Worm (Caenorhabditis elegans) whole organism, early embryonic: ENCODE data around the gene nmad-1.

Experiments used
- B0310.2 ChIP-seq: sonication (generic microtip); optimal IDR thresholded peaks from 2 replicates; lab custom pipeline; 2016; ENCODE audit warnings: mild to moderate bottlenecking, missing genetic modification characterization, missing compliant biosample characterization
- F13C5.2 ChIP-seq: sonication (generic microtip); optimal IDR thresholded peaks from 2 replicates; lab custom pipeline; 2017; ENCODE audit warnings: mild to moderate bottlenecking, missing genetic modification characterization, inconsistent platforms, missing compliant biosample characterization
- aly-1 ChIP-seq: sonication (generic microtip); optimal IDR thresholded peaks from 2 replicates; lab custom pipeline; 2016; ENCODE audit warnings: missing genetic modification characterization, missing compliant biosample characterization
- ama-1 ChIP-seq: fragments of 150-350 bp; optimal IDR thresholded peaks from 2 replicates; lab custom pipeline; 2014
- ceh-13 ChIP-seq: fragments of 200-800 bp; sonication (Bioruptor generic); optimal IDR thresholded peaks from 2 replicates; lab custom pipeline; 2018; ENCODE audit warnings: mild to moderate bottlenecking, missing genetic modification characterization, missing compliant biosample characterization
- ceh-36 ChIP-seq: sonication (generic microtip); optimal IDR thresholded peaks from 2 replicates; lab custom pipeline; 2016; ENCODE audit warnings: missing genetic modification characterization, inconsistent platforms, missing compliant biosample characterization
- ets-7 ChIP-seq: sonication (generic microtip); optimal IDR thresholded peaks from 2 replicates; lab custom pipeline; 2016; ENCODE audit warnings: missing genotype, missing genetic modification characterization, missing compliant biosample characterization
- flt-1 ChIP-seq: fragments of 200-800 bp; sonication (Bioruptor generic); IDR thresholded peaks from 2 replicates; pipeline ENCODE4 v1.3.6; 2022; ENCODE audit warnings: missing genetic modification characterization, missing compliant biosample characterization
- hmbx-1 ChIP-seq: sonication (generic microtip); optimal IDR thresholded peaks from 2 replicates; lab custom pipeline; 2016; ENCODE audit warnings: mild to moderate bottlenecking, missing genetic modification characterization, missing compliant biosample characterization
- hmg-4 ChIP-seq: fragments of 200-800 bp; sonication (Bioruptor generic); optimal IDR thresholded peaks from 2 replicates; lab custom pipeline; 2018; ENCODE audit warnings: mild to moderate bottlenecking, missing genetic modification characterization, missing compliant biosample characterization
- hnd-1 ChIP-seq: sonication (generic microtip); optimal IDR thresholded peaks from 2 replicates; lab custom pipeline; 2016; ENCODE audit warnings: missing genetic modification characterization, missing compliant biosample characterization
- pes-1 ChIP-seq: fragments of 200-800 bp; sonication (Bioruptor generic); IDR thresholded peaks from 2 replicates; pipeline ENCODE4 v1.3.6; 2022; ENCODE audit warnings: missing genetic modification reagents, missing genetic modification characterization, missing compliant biosample characterization
- scrt-1 ChIP-seq: fragments of 200-800 bp; sonication (Bioruptor generic); IDR thresholded peaks from 2 replicates; pipeline ENCODE4 v1.3.6; 2022; ENCODE audit warnings: missing genetic modification characterization, missing compliant biosample characterization
- sea-1 ChIP-seq: fragments of 200-800 bp; sonication (Bioruptor generic); conservative IDR thresholded peaks from 2 replicates; pipeline ENCODE4 v1.3.6; 2022; ENCODE audit warnings: missing genetic modification characterization, missing compliant biosample characterization
- tbx-11 ChIP-seq: fragments of 200-800 bp; sonication (Bioruptor generic); IDR thresholded peaks from 2 replicates; pipeline ENCODE4 v1.3.6; 2022; ENCODE audit warnings: missing genetic modification characterization, missing compliant biosample characterization
- tbx-37 ChIP-seq: fragments of 200-800 bp; sonication (Bioruptor generic); conservative IDR thresholded peaks from 2 replicates; pipeline ENCODE4 v1.3.6; 2022; ENCODE audit warnings: missing genetic modification reagents, missing genetic modification characterization, missing compliant biosample characterization
- tra-4 ChIP-seq: sonication (generic microtip); optimal IDR thresholded peaks from 2 replicates; lab custom pipeline; 2017; ENCODE audit warnings: missing genetic modification characterization, missing compliant biosample characterization

nmad-1 gene

ce11 chrIII:5517423-5517822, 37.3 kb downstream of the nmad-1 start, which contains the start of gene nekl-4:
Gene nekl-4, minus strand, starts transcription at chrIII:5517523.
- TF ChIP-seq pes-1 (GFP tag; lab: Robert Waterston, UW) (no peak), ceh-36 (tag; lab: Kevin White, UChicago) (no peak), tbx-11 (GFP tag; lab: Robert Waterston, UW) (no peak), ceh-13 (no peak), scrt-1 (GFP tag; lab: Robert Waterston, UW) (no peak), B0310.2 (tag; lab: Kevin White, UChicago) (no peak), sea-1 (GFP tag; lab: Robert Waterston, UW) (no peak), flt-1 (GFP tag; lab: Robert Waterston, UW) (no peak), ama-1 (lab: Kevin White, UChicago) (no peak), F13C5.2 (no peak), tra-4 (no peak), tbx-37 (GFP tag; lab: Robert Waterston, UW) (no peak), hmbx-1 (tag; lab: Kevin White, UChicago) (no peak), aly-1 (no peak), hmg-4 (GFP tag; lab: Kevin White, UChicago) (no peak), hnd-1 (no peak)

- TF ChIP-seq ets-7 (tag; lab: Kevin White, UChicago) (no peak), tra-4 (no peak), hmbx-1 (tag; lab: Kevin White, UChicago) (no peak), hmg-4 (GFP tag; lab: Kevin White, UChicago) (no peak), flt-1 (GFP tag; lab: Robert Waterston, UW) (no peak), ceh-13 (no peak), F13C5.2 (no peak)
Measured at ce11 chrIII:5512502-5512901, 42.2 kb downstream of the nmad-1 start, which contains the start of gene pqn-25. Gene pqn-25, minus strand, starts transcription at chrIII:5512602.

DNA sequence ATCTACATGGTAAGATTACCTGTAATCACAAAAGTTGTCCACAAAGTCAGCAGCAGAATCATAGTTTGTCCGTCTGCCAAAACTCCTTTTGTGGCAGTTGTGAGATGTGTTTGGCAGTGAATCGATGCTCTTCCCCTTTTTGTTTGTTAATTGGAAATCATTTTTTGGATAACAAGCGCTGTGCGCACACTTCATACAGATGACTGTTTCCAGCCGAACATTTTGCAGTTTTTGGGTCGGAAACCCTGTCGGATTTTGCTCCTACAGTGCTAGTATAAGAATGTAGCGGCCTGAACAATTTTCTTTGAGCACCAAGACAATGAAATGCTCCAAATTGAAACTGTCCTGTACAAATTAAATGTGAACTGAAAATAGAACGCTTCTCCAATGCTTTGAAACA, 46.1 kb downstream of the nmad-1 start, which contains the start of gene D1044.7:
D1044.7 (minus strand) TSS at position 101 of the 400 bp plus-strand sequence.
- TF ChIP-seq B0310.2 (tag; lab: Kevin White, UChicago) (no peak), tra-4 (no peak), hmbx-1 (tag; lab: Kevin White, UChicago) (no peak), sea-1 (GFP tag; lab: Robert Waterston, UW) (no peak), scrt-1 (GFP tag; lab: Robert Waterston, UW) (no peak), hnd-1 (no peak), flt-1 (GFP tag; lab: Robert Waterston, UW) (no peak), aly-1 (no peak), ets-7 (tag; lab: Kevin White, UChicago) (no peak)

DNA sequence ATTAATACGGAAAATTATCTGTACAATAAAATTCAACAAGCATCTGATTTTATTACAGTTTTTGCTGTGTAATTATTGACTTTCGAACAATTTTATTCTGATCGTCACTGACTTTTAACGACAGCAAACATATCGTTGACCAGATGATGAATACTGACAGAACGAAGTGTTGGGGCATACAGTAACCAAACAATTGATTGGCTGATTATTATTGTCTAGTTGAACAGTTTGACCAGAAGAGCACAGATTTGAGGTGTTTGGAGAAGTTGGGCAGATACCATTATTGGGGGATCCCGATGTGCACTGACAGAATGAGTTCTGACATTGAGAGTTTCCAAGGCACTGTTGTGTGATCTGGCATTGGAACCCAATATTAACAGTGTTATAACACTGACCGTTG, 47.8 kb downstream of the nmad-1 start:
- no peak for TF ChIP-seq ets-7 (tag; lab: Kevin White, UChicago)
- TF ChIP-seq hnd-1: no peak
- TF ChIP-seq hmbx-1 (tag; lab: Kevin White, UChicago): no peak
- TF ChIP-seq B0310.2 (tag; lab: Kevin White, UChicago): no peak
- no peak for TF ChIP-seq pes-1 (GFP tag; lab: Robert Waterston, UW)
- TF ChIP-seq tra-4: no peak
- TF ChIP-seq ama-1 (lab: Kevin White, UChicago): no peak
- TF ChIP-seq scrt-1 (GFP tag; lab: Robert Waterston, UW): no peak
- no peak for TF ChIP-seq hmg-4 (GFP tag; lab: Kevin White, UChicago)
- no peak for TF ChIP-seq F13C5.2
- TF ChIP-seq ceh-13: no peak
- TF ChIP-seq tbx-11 (GFP tag; lab: Robert Waterston, UW): no peak
- no peak for TF ChIP-seq flt-1 (GFP tag; lab: Robert Waterston, UW)
- TF ChIP-seq aly-1: no peak
- no peak for TF ChIP-seq sea-1 (GFP tag; lab: Robert Waterston, UW)

DNA sequence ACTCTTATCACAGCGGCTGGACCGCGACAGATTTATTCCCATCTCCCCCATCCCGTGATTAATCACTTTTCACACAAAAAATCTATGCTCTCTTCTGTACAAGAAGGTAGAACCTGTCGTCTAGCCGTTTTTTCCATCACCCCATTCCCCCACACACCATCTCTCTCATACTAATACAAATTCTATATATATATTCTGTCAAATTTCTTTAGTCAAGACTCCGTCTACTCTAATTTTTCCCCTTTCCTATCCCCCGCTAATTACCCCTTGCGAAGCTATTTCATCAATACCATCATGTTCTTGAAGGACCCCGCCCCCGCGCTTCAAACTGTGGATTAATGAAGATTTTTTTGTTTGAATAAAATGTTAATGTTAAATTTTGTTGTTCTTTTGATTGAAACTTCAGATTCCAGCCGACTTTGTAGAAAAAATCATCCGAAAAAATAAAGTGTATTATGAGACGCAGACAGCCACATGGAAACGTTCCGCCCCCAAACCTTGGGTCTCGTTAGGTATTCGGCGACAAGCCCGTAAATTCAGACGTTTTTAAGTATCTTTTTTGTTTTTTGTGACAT, 48.6 kb downstream of the nmad-1 start:
- TF ChIP-seq hmbx-1 (tag; lab: Kevin White, UChicago): no peak
- TF ChIP-seq pes-1 (GFP tag; lab: Robert Waterston, UW): no peak
- no peak for TF ChIP-seq hmg-4 (GFP tag; lab: Kevin White, UChicago)
- no peak for TF ChIP-seq tbx-37 (GFP tag; lab: Robert Waterston, UW)
- no peak for TF ChIP-seq sea-1 (GFP tag; lab: Robert Waterston, UW)
- no peak for TF ChIP-seq hnd-1
- TF ChIP-seq B0310.2 (tag; lab: Kevin White, UChicago): no peak
- TF ChIP-seq flt-1 (GFP tag; lab: Robert Waterston, UW): no peak
- TF ChIP-seq ama-1 (lab: Kevin White, UChicago): no peak
- TF ChIP-seq ceh-36 (tag; lab: Kevin White, UChicago): no peak
- TF ChIP-seq scrt-1 (GFP tag; lab: Robert Waterston, UW): no peak
- TF ChIP-seq tra-4: no peak
- no peak for TF ChIP-seq aly-1
- no peak for TF ChIP-seq F13C5.2
- no peak for TF ChIP-seq ets-7 (tag; lab: Kevin White, UChicago)
- no peak for TF ChIP-seq ceh-13
- no peak for TF ChIP-seq tbx-11 (GFP tag; lab: Robert Waterston, UW)

DNA sequence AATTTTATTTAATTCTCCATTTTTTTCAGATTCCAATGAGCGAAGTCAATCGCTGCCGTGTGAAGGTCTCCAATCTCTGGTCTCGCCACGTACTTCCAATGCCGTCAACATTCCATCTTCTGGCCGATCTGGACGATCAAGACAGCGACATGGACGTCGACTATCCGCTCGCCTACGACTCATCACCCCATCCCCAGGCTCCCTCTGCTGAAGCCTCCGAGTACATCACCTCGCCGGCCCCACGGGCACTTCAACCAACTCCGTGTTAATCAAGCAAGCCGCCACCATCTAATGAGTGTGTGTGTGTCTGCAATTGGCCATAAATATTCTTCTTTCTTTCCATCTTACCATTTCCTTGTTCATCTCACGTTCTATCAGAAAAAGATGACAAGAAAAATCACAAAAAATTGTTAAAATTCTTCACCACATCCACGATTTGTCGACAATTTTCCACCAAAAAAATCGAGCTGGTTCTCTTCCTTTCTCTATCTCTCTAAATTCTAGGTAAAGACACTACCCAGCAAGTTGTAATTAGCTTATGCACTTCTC, 49.2 kb downstream of the nmad-1 start:
- TF ChIP-seq hmg-4 (GFP tag; lab: Kevin White, UChicago) (no peak), hnd-1 (no peak), tbx-11 (GFP tag; lab: Robert Waterston, UW) (no peak), F13C5.2 (no peak)

- TF ChIP-seq F13C5.2 (no peak), tra-4 (no peak), aly-1 (no peak), tbx-11 (GFP tag; lab: Robert Waterston, UW) (no peak), pes-1 (GFP tag; lab: Robert Waterston, UW) (no peak), hnd-1 (no peak), ets-7 (tag; lab: Kevin White, UChicago) (no peak)
Measured at ce11 chrIII:5504725-5505473, 49.8 kb downstream of the nmad-1 start.
